Fruit fly (Drosophila melanogaster): Measurements from ENCODE around the gene CG3817.

The CG3817 gene

DNA sequence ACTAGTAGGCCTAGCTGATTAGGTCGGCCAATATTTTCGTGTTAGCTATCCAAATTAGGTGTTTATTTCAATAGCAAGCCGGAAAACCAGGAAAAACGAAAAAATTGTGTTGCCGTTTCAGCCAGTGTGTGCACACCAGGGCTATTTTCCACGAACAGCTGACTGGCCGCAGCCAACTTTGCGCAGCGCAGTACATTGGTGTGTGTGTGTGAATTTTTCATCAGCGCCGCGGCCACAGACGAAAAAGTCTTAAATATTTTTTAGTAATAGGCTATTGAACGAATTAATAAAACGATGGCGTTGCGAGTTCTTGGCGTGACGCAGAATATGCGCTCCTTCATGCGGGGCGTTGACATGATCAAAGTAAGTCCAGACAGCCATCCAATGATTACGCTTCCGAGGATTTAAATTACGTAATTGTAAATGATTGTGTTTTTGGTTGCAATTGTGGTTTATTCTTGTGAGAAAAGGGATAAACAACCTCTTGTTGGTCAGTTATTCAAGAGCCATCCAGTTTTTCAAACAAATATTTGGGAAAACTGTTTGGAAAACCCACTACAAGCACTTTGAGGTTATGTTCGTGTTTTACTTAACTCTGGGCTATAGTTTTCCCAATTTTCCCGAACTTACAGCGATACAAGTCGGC lies 8.4 kb upstream of the CG3817 start, which contains the start of the genes CycC and UQCR-C1 (continued):
- TF ChIP-seq abd-A (tag; optimal IDR thresholded peaks at IDR 0.05) = no peak
- TF ChIP-seq nom (GFP tag; optimal IDR thresholded peaks at IDR 0.05) = peak; percentile 44
- peak; percentile 64 for TF ChIP-seq CG1603 (tag; optimal IDR thresholded peaks at IDR 0.05)
- no peak for TF ChIP-seq CG11093 (GFP tag; IDR thresholded peaks at IDR 0.05)
- no peak for TF ChIP-seq CG8290 (GFP tag; optimal IDR thresholded peaks at IDR 0.05)
- no peak for TF ChIP-seq CG8290 (tag; optimal IDR thresholded peaks at IDR 0.05)
- TF ChIP-seq HLHmδ (GFP tag; optimal IDR thresholded peaks at IDR 0.05) = peak; percentile 38
- TF ChIP-seq stwl (tag; optimal IDR thresholded peaks at IDR 0.05) = peak; percentile 62
- TF ChIP-seq dm (GFP tag; optimal IDR thresholded peaks at IDR 0.05) = peak; percentile 15
- TF ChIP-seq her (GFP tag; optimal IDR thresholded peaks at IDR 0.05) = no peak
- TF ChIP-seq fd102C (GFP tag; optimal IDR thresholded peaks at IDR 0.05) = no peak
- no peak for TF ChIP-seq H2.0 (GFP tag; IDR thresholded peaks at IDR 0.05)
- TF ChIP-seq CG10267 (tag; optimal IDR thresholded peaks at IDR 0.05) = peak; percentile 45
- TF ChIP-seq chn (GFP tag; optimal IDR thresholded peaks at IDR 0.05) = no peak
- TF ChIP-seq bowl (GFP tag; IDR thresholded peaks at IDR 0.05) = no peak
- TF ChIP-seq crp (GFP tag; optimal IDR thresholded peaks at IDR 0.05) = peak; percentile 97 to 99
- TF ChIP-seq Mes4 (GFP tag; optimal IDR thresholded peaks at IDR 0.05) = no peak
- no peak for TF ChIP-seq ATbp (GFP tag; optimal IDR thresholded peaks at IDR 0.05)
- no peak for TF ChIP-seq Ptx1 (GFP tag; IDR thresholded peaks at IDR 0.05)
- TF ChIP-seq bigmax (GFP tag; optimal IDR thresholded peaks at IDR 0.05) = peak; percentile 89
- TF ChIP-seq CG2889 (GFP tag; IDR thresholded peaks at IDR 0.05) = no peak
- peak; percentile 33 for TF ChIP-seq CG30020 (tag; optimal IDR thresholded peaks at IDR 0.05)
- TF ChIP-seq ap (GFP tag; IDR thresholded peaks at IDR 0.05) = no peak
- TF ChIP-seq Sin3A (optimal IDR thresholded peaks at IDR 0.05) = peak; percentile 38
- peak; percentile 5 for TF ChIP-seq CG10979 (tag; optimal IDR thresholded peaks at IDR 0.05)
- peak; percentile 13 for TF ChIP-seq MTF-1 (GFP tag; optimal IDR thresholded peaks at IDR 0.05; ENCODE audit: borderline replicate concordance)
- TF ChIP-seq pzg (GFP tag; optimal IDR thresholded peaks at IDR 0.05) = peak; percentile 70
- no peak for TF ChIP-seq gsb (GFP tag; IDR thresholded peaks at IDR 0.05)
- TF ChIP-seq CG33213 (GFP tag; optimal IDR thresholded peaks at IDR 0.05) = no peak
- TF ChIP-seq CG13287 (GFP tag; IDR thresholded peaks at IDR 0.05; ENCODE audit: partially characterized antibody) = peak; percentile 32; the same call in 1 of the 2 replicates
- TF ChIP-seq Ets97D (GFP tag; optimal IDR thresholded peaks at IDR 0.05) = peak; percentile 33
- no peak for TF ChIP-seq CG7963 (GFP tag; IDR thresholded peaks at IDR 0.05; ENCODE audit: partially characterized antibody)
- TF ChIP-seq CG7271 (tag; optimal IDR thresholded peaks at IDR 0.05) = peak; percentile 4
- no peak for TF ChIP-seq Six4 (GFP tag; optimal IDR thresholded peaks at IDR 0.05)
- peak; percentile 83 for TF ChIP-seq MESR4 (GFP tag; optimal IDR thresholded peaks at IDR 0.05)
- TF ChIP-seq CG17829 (tag; optimal IDR thresholded peaks at IDR 0.05) = peak; percentile 8
- TF ChIP-seq gcm2 (GFP tag; optimal IDR thresholded peaks at IDR 0.05) = no peak
- no peak for TF ChIP-seq CG8281 (tag; optimal IDR thresholded peaks at IDR 0.05)
- TF ChIP-seq chinmo (GFP tag; IDR thresholded peaks at IDR 0.05; ENCODE audit: partially characterized antibody) = 0 out of 4 replicates have a peak, but pooled peaks have one; percentile 42
- TF ChIP-seq ERR (GFP tag; optimal IDR thresholded peaks at IDR 0.05) = no peak
- TF ChIP-seq amos (GFP tag; IDR thresholded peaks at IDR 0.05; ENCODE audit: partially characterized antibody) = peak; percentile 19; the same call in 1 of the 2 replicates
- TF ChIP-seq CG1832 (GFP tag; optimal IDR thresholded peaks at IDR 0.05) = no peak
- TF ChIP-seq Scr (GFP tag; IDR thresholded peaks at IDR 0.05; ENCODE audit: partially characterized antibody) = peak; percentile 32; the same call in 1 of the 2 replicates
- TF ChIP-seq vvl (GFP tag; IDR thresholded peaks at IDR 0.05) = no peak
- TF ChIP-seq CTCF (GFP tag; optimal IDR thresholded peaks at IDR 0.05) = peak; percentile 20
- peak; percentile 16 for TF ChIP-seq BEAF-32 (GFP tag; optimal IDR thresholded peaks at IDR 0.05)
- no peak for TF ChIP-seq slbo (GFP tag; IDR thresholded peaks at IDR 0.05)
- TF ChIP-seq lola (GFP tag; optimal IDR thresholded peaks at IDR 0.05) = no peak
- TF ChIP-seq HmgZ (tag; optimal IDR thresholded peaks at IDR 0.05) = peak; percentile 41
- TF ChIP-seq CG17186 (GFP tag; optimal IDR thresholded peaks at IDR 0.05) = peak; percentile 94
